Fruit fly (Drosophila melanogaster) S2 (cell line): ENCODE data around the gene TTLL4A.

ENCODE experiments used
- CG8478 ChIP-seq: fragments of >200 bp; optimal IDR thresholded peaks from 2 replicates; lab custom pipeline; 2018
- CTCF ChIP-seq, 2 experiments: fragments of >200 bp; optimal IDR thresholded peaks; 2 replicates each; lab custom pipeline; 2018

dm6 chr2L:10964493-10964892 is 24.7 kb upstream of the TTLL4A start:
- TF ChIP-seq CG8478 (lab: Kevin White, UChicago) (no peak), CTCF (optimal IDR thresholded peaks at IDR 0.05; lab: Kevin White, UChicago) (peak; percentile 1 to 59)
